Worm (Caenorhabditis elegans) whole organism, L1 larva: ENCODE measurements around the gene Y51A2D.21.

Experiments used
- C16A3.4 ChIP-seq: fragments of 150-350 bp; optimal IDR thresholded peaks from 2 replicates; lab custom pipeline; 2014; ENCODE audit warnings: missing biosample characterization, missing genetic modification characterization
- F16B12.6 ChIP-seq: fragments of 150-350 bp; optimal IDR thresholded peaks from 2 replicates; lab custom pipeline; 2014; ENCODE audit warnings: missing biosample characterization, missing genetic modification characterization
- Y116A8C.19 ChIP-seq: sonication (generic microtip); optimal IDR thresholded peaks from 2 replicates; lab custom pipeline; 2016; ENCODE audit warnings: missing compliant biosample characterization, missing genetic modification characterization, borderline replicate concordance
- aha-1 ChIP-seq: fragments of 150-350 bp; optimal IDR thresholded peaks from 2 replicates; lab custom pipeline; 2014; ENCODE audit warnings: missing biosample characterization, missing genetic modification characterization
- alr-1 ChIP-seq: fragments of 200-800 bp; sonication (Bioruptor generic); optimal IDR thresholded peaks from 2 replicates; lab custom pipeline; 2018; ENCODE audit warnings: borderline replicate concordance, mild to moderate bottlenecking, missing genetic modification characterization, missing compliant biosample characterization
- aly-2 ChIP-seq: fragments of 150-350 bp; optimal IDR thresholded peaks from 2 replicates; lab custom pipeline; 2014; ENCODE audit warnings: missing biosample characterization, missing genetic modification characterization
- ama-1 ChIP-seq: fragments of 150-350 bp; optimal IDR thresholded peaks from 2 replicates; lab custom pipeline; 2014
- blmp-1 ChIP-seq: fragments of 150-350 bp; optimal IDR thresholded peaks from 2 replicates; lab custom pipeline; 2014; ENCODE audit warnings: missing biosample characterization, missing genetic modification characterization
- ceh-63 ChIP-seq: fragments of 200-800 bp; sonication (Bioruptor generic); optimal IDR thresholded peaks from 2 replicates; lab custom pipeline; 2018; ENCODE audit warnings: mild to moderate bottlenecking, missing genetic modification characterization, missing compliant biosample characterization
- ceh-8 ChIP-seq: fragments of 200-800 bp; sonication (Bioruptor generic); optimal IDR thresholded peaks from 2 replicates; lab custom pipeline; 2018; ENCODE audit warnings: mild to moderate bottlenecking, missing genetic modification characterization, moderate library complexity, missing compliant biosample characterization
- ces-1 ChIP-seq: fragments of 150-350 bp; optimal IDR thresholded peaks from 2 replicates; lab custom pipeline; 2014; ENCODE audit warnings: missing biosample characterization, missing genetic modification reagents, missing genetic modification characterization
- dpl-1 ChIP-seq, 3 experiments: fragments of 150-350 bp in 2 of 3; sonication (generic microtip) in 1 of 3; optimal IDR thresholded peaks; 2 replicates each; lab custom pipeline; 2014 to 2017; ENCODE audit warnings: missing biosample characterization in 3 of 3, missing genetic modification characterization in 3 of 3, missing genetic modification reagents in 3 of 3
- dsc-1 ChIP-seq: sonication (generic microtip); optimal IDR thresholded peaks from 2 replicates; lab custom pipeline; 2016; ENCODE audit warnings: mild to moderate bottlenecking, missing genetic modification characterization, missing compliant biosample characterization
- egl-27 ChIP-seq, 2 experiments: fragments of 150-350 bp in 1 of 2; sonication (generic microtip); optimal IDR thresholded peaks; 3 replicates each; lab custom pipeline; 2017 to 2018; ENCODE audit warnings: missing biosample characterization in 2 of 2, missing genetic modification characterization in 2 of 2, missing genetic modification reagents in 2 of 2
- elt-2 ChIP-seq: sonication (generic microtip); optimal IDR thresholded peaks from 2 replicates; lab custom pipeline; 2016; ENCODE audit warnings: missing genetic modification characterization, mild to moderate bottlenecking, inconsistent platforms, missing compliant biosample characterization, missing genetic modification reagents
- elt-3 ChIP-seq, 6 experiments: fragments of 150-350 bp in 1 of 6; sonication (generic microtip); optimal IDR thresholded peaks; 2 replicates each; lab custom pipeline; 2017 to 2018; ENCODE audit warnings: missing biosample characterization in 6 of 6, missing genetic modification characterization in 6 of 6, inconsistent platforms in 1 of 6
- fkh-4 ChIP-seq: sonication (generic microtip); optimal IDR thresholded peaks from 2 replicates; lab custom pipeline; 2016; ENCODE audit warnings: missing compliant biosample characterization, missing genetic modification characterization, borderline replicate concordance
- fkh-8 ChIP-seq: sonication (generic microtip); optimal IDR thresholded peaks from 2 replicates; lab custom pipeline; 2016; ENCODE audit warnings: mild to moderate bottlenecking, missing genetic modification characterization, missing compliant biosample characterization
- fos-1 ChIP-seq: fragments of 150-350 bp; optimal IDR thresholded peaks from 2 replicates; lab custom pipeline; 2014; ENCODE audit warnings: missing biosample characterization, missing genetic modification characterization
- grh-1 ChIP-seq: fragments of 200-800 bp; sonication (Bioruptor generic); IDR thresholded peaks from 2 replicates; pipeline ENCODE4 v1.3.6; 2022; ENCODE audit warnings: missing genetic modification reagents, missing genetic modification characterization, missing compliant biosample characterization
- hlh-4 ChIP-seq: sonication (generic microtip); optimal IDR thresholded peaks from 2 replicates; lab custom pipeline; 2016; ENCODE audit warnings: mild to moderate bottlenecking, missing genetic modification characterization, missing compliant biosample characterization
- irx-1 ChIP-seq: sonication (generic microtip); optimal IDR thresholded peaks from 2 replicates; lab custom pipeline; 2016; ENCODE audit warnings: missing genetic modification characterization, missing compliant biosample characterization
- jun-1 ChIP-seq: fragments of 150-350 bp; optimal IDR thresholded peaks from 2 replicates; lab custom pipeline; 2014; ENCODE audit warnings: missing biosample characterization, missing genetic modification reagents, missing genetic modification characterization
- lin-13 ChIP-seq: fragments of 150-350 bp; optimal IDR thresholded peaks from 2 replicates; lab custom pipeline; 2014; ENCODE audit warnings: missing biosample characterization, missing genetic modification reagents, missing genetic modification characterization
- lin-15B ChIP-seq: fragments of 150-350 bp; sonication (generic microtip); optimal IDR thresholded peaks from 3 replicates; lab custom pipeline; 2014; ENCODE audit warnings: missing biosample characterization, missing genetic modification characterization
- lir-3 ChIP-seq: sonication (generic microtip); optimal IDR thresholded peaks from 2 replicates; lab custom pipeline; 2016; ENCODE audit warnings: mild to moderate bottlenecking, missing genetic modification characterization, moderate library complexity, missing compliant biosample characterization; ENCODE audit not compliant: poor library complexity
- mdl-1 ChIP-seq, 2 experiments: fragments of 150-350 bp; optimal IDR thresholded peaks; 2 replicates each; lab custom pipeline; 2014 to 2017; ENCODE audit warnings: missing biosample characterization in 2 of 2, missing genetic modification characterization in 2 of 2, inconsistent platforms in 1 of 2
- mef-2 ChIP-seq: fragments of 150-350 bp; optimal IDR thresholded peaks from 2 replicates; lab custom pipeline; 2014; ENCODE audit warnings: missing biosample characterization, missing genetic modification characterization
- nhr-19 ChIP-seq: fragments of 200-800 bp; sonication (Bioruptor generic); conservative IDR thresholded peaks from 2 replicates; pipeline ENCODE4 v1.3.6; 2022; ENCODE audit warnings: missing genetic modification characterization, missing compliant biosample characterization
- nhr-20 ChIP-seq: sonication (generic microtip); optimal IDR thresholded peaks from 2 replicates; lab custom pipeline; 2016; ENCODE audit warnings: mild to moderate bottlenecking, missing genetic modification characterization, missing compliant biosample characterization
- nhr-237 ChIP-seq: fragments of 150-350 bp; optimal IDR thresholded peaks from 2 replicates; lab custom pipeline; 2014; ENCODE audit warnings: missing biosample characterization, missing genetic modification characterization
- nhr-28 ChIP-seq: fragments of 150-350 bp; optimal IDR thresholded peaks from 2 replicates; lab custom pipeline; 2014; ENCODE audit warnings: missing biosample characterization, missing genetic modification characterization
- nhr-71 ChIP-seq: sonication (generic microtip); optimal IDR thresholded peaks from 2 replicates; lab custom pipeline; 2016; ENCODE audit warnings: mild to moderate bottlenecking, missing genetic modification characterization, moderate library complexity, missing compliant biosample characterization
- nhr-76 ChIP-seq: sonication (generic microtip); optimal IDR thresholded peaks from 2 replicates; lab custom pipeline; 2017; ENCODE audit warnings: missing biosample characterization, missing genetic modification characterization
- nhr-77 ChIP-seq: fragments of 150-350 bp; optimal IDR thresholded peaks from 2 replicates; lab custom pipeline; 2014; ENCODE audit warnings: missing biosample characterization, missing genetic modification characterization
- nhr-90 ChIP-seq: sonication (generic microtip); optimal IDR thresholded peaks from 2 replicates; lab custom pipeline; 2016; ENCODE audit warnings: mild to moderate bottlenecking, missing genetic modification characterization, missing compliant biosample characterization; ENCODE audit not compliant: poor library complexity
- pqm-1 ChIP-seq: sonication (generic microtip); optimal IDR thresholded peaks from 3 replicates; lab custom pipeline; 2017; ENCODE audit warnings: missing biosample characterization, missing genetic modification characterization
- rnt-1 ChIP-seq: sonication (generic microtip); optimal IDR thresholded peaks from 2 replicates; lab custom pipeline; 2016; ENCODE audit warnings: mild to moderate bottlenecking, missing genetic modification characterization, moderate library complexity, missing compliant biosample characterization
- skn-1 ChIP-seq: fragments of 150-350 bp; optimal IDR thresholded peaks from 2 replicates; lab custom pipeline; 2014; ENCODE audit warnings: missing biosample characterization, missing genetic modification characterization
- snpc-4 ChIP-seq: fragments of 150-350 bp; optimal IDR thresholded peaks from 2 replicates; lab custom pipeline; 2014; ENCODE audit warnings: missing biosample characterization, missing genetic modification characterization
- sptf-1 ChIP-seq: fragments of 150-350 bp; optimal IDR thresholded peaks from 2 replicates; lab custom pipeline; 2014; ENCODE audit warnings: missing biosample characterization, missing genetic modification characterization
- sup-37 ChIP-seq: fragments of 200-800 bp; sonication (Bioruptor generic); optimal IDR thresholded peaks from 2 replicates; lab custom pipeline; 2018; ENCODE audit warnings: mild to moderate bottlenecking, missing genetic modification characterization, missing compliant biosample characterization
- unc-130 ChIP-seq: fragments of 150-350 bp; optimal IDR thresholded peaks from 2 replicates; lab custom pipeline; 2017; ENCODE audit warnings: missing biosample characterization, missing genetic modification characterization, inconsistent platforms
- unc-86 ChIP-seq: sonication (generic microtip); optimal IDR thresholded peaks from 2 replicates; lab custom pipeline; 2016; ENCODE audit warnings: missing genetic modification characterization, missing compliant biosample characterization
- unc-98 ChIP-seq: fragments of 200-800 bp; sonication (Bioruptor generic); IDR thresholded peaks from 2 replicates; pipeline ENCODE4 v1.3.6; 2022; ENCODE audit warnings: missing genetic modification characterization, missing compliant biosample characterization
- vab-15 ChIP-seq: sonication (generic microtip); optimal IDR thresholded peaks from 2 replicates; lab custom pipeline; 2017; ENCODE audit warnings: missing genotype, mild to moderate bottlenecking, missing genetic modification characterization, missing compliant biosample characterization
- xbp-1 ChIP-seq: sonication (generic microtip); optimal IDR thresholded peaks from 2 replicates; lab custom pipeline; 2016; ENCODE audit warnings: missing genetic modification characterization, missing compliant biosample characterization
- zag-1 ChIP-seq: fragments of 150-350 bp; optimal IDR thresholded peaks from 2 replicates; lab custom pipeline; 2014; ENCODE audit warnings: missing biosample characterization, missing genetic modification characterization

The Y51A2D.21 gene

DNA sequence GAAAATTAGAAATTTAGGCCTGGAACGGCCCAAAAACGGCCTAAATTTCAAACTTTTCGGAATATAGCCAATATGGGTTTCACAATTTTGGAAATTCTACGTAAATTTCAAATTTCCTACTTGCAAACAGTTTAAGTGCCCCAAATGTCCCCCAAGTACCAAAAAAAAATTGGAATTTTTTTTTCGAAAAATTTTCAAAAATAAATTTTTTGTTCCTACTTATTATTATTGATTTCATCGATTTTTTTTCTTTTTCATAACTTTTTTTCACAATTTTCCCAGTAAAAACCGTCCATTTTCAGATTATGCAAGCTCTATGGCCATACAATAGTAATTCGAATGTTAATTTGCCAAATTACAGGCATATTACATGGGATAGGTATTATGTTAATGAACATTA is at the start of gene Y51A2D.21:
Y51A2D.21 (plus strand) TSS at position 301 of the 400 bp plus-strand sequence.
- TF ChIP-seq ceh-63 (GFP tag; lab: Kevin White, UChicago), result no peak
- TF ChIP-seq irx-1 (tag; lab: Kevin White, UChicago), result no peak
- TF ChIP-seq mef-2 (tag; lab: Kevin White, UChicago), result no peak
- TF ChIP-seq lin-15B (tag; lab: Kevin White, UChicago), result no peak
- no peak for TF ChIP-seq ces-1 (GFP tag; lab: Kevin White, UChicago)
- TF ChIP-seq dpl-1 (GFP tag; optimal IDR thresholded peaks at IDR 0.05; lab: Kevin White, UChicago), result no peak
- TF ChIP-seq lin-13 (GFP tag; lab: Kevin White, UChicago), result no peak
- TF ChIP-seq nhr-19 (GFP tag; lab: Robert Waterston, UW), result no peak
- TF ChIP-seq pqm-1 (tag; lab: Kevin White, UChicago), result no peak
- no peak for TF ChIP-seq dsc-1 (tag; lab: Kevin White, UChicago)
- TF ChIP-seq skn-1 (tag; lab: Kevin White, UChicago), result no peak
- no peak for TF ChIP-seq alr-1 (tag; lab: Kevin White, UChicago)
- TF ChIP-seq nhr-71 (tag; lab: Kevin White, UChicago), result no peak
- TF ChIP-seq fkh-8, result no peak
- no peak for TF ChIP-seq zag-1
- TF ChIP-seq fos-1 (tag; lab: Kevin White, UChicago), result no peak
- no peak for TF ChIP-seq mdl-1 (tag; optimal IDR thresholded peaks at IDR 0.05; lab: Kevin White, UChicago)
- no peak for TF ChIP-seq vab-15 (tag; lab: Kevin White, UChicago)
- no peak for TF ChIP-seq ceh-8 (GFP tag; lab: Kevin White, UChicago)

DNA sequence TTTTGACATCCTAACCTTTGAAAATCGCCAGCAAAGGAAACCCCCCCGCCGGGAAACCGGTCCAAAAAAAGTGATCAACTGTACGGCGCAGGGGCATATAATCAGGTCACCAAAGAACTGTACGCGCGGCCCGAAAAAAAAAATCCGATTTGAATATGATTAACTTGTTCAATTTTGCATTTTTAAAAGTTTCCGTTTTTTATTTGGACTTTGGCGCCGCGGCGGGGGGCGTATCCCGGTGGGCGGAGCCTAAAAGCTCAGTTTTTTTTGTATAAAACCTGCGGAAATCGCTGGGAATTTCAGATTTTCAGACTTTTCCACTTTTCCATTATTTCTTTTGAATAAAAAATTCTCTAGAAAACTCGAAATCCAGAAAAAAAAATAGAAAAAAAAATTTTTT is 47.2 kb upstream of the Y51A2D.21 start, which contains the start of gene hmit-1.2:
hmit-1.2 (plus strand) TSS at position 301 of the 400 bp plus-strand sequence.
- no peak for TF ChIP-seq rnt-1 (tag; lab: Kevin White, UChicago)
- no peak for TF ChIP-seq elt-3 (tag; optimal IDR thresholded peaks at IDR 0.05; lab: Kevin White, UChicago)
- TF ChIP-seq ama-1 (lab: Kevin White, UChicago), result no peak
- no peak for TF ChIP-seq snpc-4 (tag; lab: Kevin White, UChicago)
- no peak for TF ChIP-seq C16A3.4 (tag; lab: Kevin White, UChicago)
- TF ChIP-seq unc-98 (GFP tag; lab: Robert Waterston, UW), result no peak

DNA sequence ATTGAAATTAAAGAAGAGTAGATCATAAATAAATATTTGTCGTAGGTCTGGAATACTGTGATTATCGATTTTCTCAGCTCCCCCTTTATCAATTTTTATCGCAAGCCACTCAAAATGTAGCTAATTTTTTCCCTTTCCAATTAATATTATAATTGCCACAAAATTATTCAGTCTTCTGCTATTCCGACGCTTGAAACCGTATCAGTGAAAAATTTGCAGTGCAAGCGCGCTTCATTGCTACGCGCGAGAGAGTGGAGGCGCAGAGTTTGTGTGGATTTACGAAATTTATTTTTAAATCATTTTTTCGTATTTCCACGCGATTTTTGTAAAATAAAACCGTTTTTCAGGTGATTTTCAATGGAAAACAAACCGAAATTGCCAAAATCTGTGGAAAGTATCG is 38.0 kb upstream of the Y51A2D.21 start, which contains the start of gene ints-5:
ints-5 (plus strand) TSS at position 348 of the 400 bp plus-strand sequence.
- peak; percentile 73 for TF ChIP-seq nhr-20 (tag; lab: Kevin White, UChicago)
- 0 out of 2 replicates have a peak, but pooled peaks have one; percentile 11 for TF ChIP-seq grh-1 (GFP tag; lab: Robert Waterston, UW)
- TF ChIP-seq ceh-8 (GFP tag; lab: Kevin White, UChicago), result no peak
- TF ChIP-seq fkh-4 (tag; lab: Kevin White, UChicago), result no peak
- no peak for TF ChIP-seq nhr-76
- peak; percentile 50 for TF ChIP-seq unc-130 (tag; lab: Kevin White, UChicago)
- no peak for TF ChIP-seq hlh-4 (tag; lab: Kevin White, UChicago)
- TF ChIP-seq nhr-19 (GFP tag; lab: Robert Waterston, UW), result peak; percentile 82
- TF ChIP-seq irx-1 (tag; lab: Kevin White, UChicago), result peak; percentile 10
- TF ChIP-seq lir-3 (tag; lab: Kevin White, UChicago), result no peak
- TF ChIP-seq Y116A8C.19 (tag; lab: Kevin White, UChicago), result no peak
- TF ChIP-seq xbp-1 (tag; lab: Kevin White, UChicago), result peak; percentile 65
- TF ChIP-seq mef-2 (tag; lab: Kevin White, UChicago), result no peak
- TF ChIP-seq nhr-77 (tag; lab: Kevin White, UChicago), result peak; percentile 35
- no peak for TF ChIP-seq snpc-4 (tag; lab: Kevin White, UChicago)
- no peak for TF ChIP-seq aha-1
- no peak for TF ChIP-seq elt-2
- TF ChIP-seq nhr-90 (tag; lab: Kevin White, UChicago), result no peak
- TF ChIP-seq nhr-237 (tag; lab: Kevin White, UChicago), result no peak
- TF ChIP-seq lin-13 (GFP tag; lab: Kevin White, UChicago), result peak; percentile 46
- TF ChIP-seq dsc-1 (tag; lab: Kevin White, UChicago), result no peak
- TF ChIP-seq nhr-28, result no peak
- TF ChIP-seq unc-86 (tag; lab: Kevin White, UChicago), result peak; percentile 52
- TF ChIP-seq sptf-1, result no peak
- peak in 1 of 2 experiments; percentile 11 for TF ChIP-seq mdl-1 (tag; optimal IDR thresholded peaks at IDR 0.05; lab: Kevin White, UChicago)
- no peak for TF ChIP-seq egl-27 (tag; optimal IDR thresholded peaks at IDR 0.05; lab: Kevin White, UChicago)
- peak; percentile 69 for TF ChIP-seq C16A3.4 (tag; lab: Kevin White, UChicago)
- no peak for TF ChIP-seq jun-1 (tag; lab: Kevin White, UChicago)
- TF ChIP-seq sup-37 (GFP tag; lab: Kevin White, UChicago), result no peak
- TF ChIP-seq F16B12.6 (tag; lab: Kevin White, UChicago), result peak; percentile 39
- no peak for TF ChIP-seq aly-2 (tag; lab: Kevin White, UChicago)
- TF ChIP-seq ceh-63 (GFP tag; lab: Kevin White, UChicago), result no peak
- peak; percentile 40 for TF ChIP-seq blmp-1
